Fruit fly (Drosophila melanogaster) whole organism, embryonic: Measurements from ENCODE around the gene SdhC.

Experiments used
- Asciz ChIP-seq: fragments of 200-800 bp; sonication (Bioruptor generic); optimal IDR thresholded peaks from 2 replicates; lab custom pipeline; 2017; ENCODE audit warnings: missing biosample characterization, mild to moderate bottlenecking, missing genetic modification characterization, missing genetic modification reagents
- Bdp1 ChIP-seq: fragments of 200-800 bp; sonication (Bioruptor generic); optimal IDR thresholded peaks from 3 replicates; lab custom pipeline; 2016; ENCODE audit warnings: missing biosample characterization, missing genetic modification characterization
- CG10209 ChIP-seq: fragments of 200-800 bp; sonication (Bioruptor generic); optimal IDR thresholded peaks from 3 replicates; lab custom pipeline; 2017; ENCODE audit warnings: missing biosample characterization, mild to moderate bottlenecking, missing genetic modification characterization, missing genetic modification reagents
- CG10654 ChIP-seq: fragments of 200-800 bp; sonication (Bioruptor generic); optimal IDR thresholded peaks from 2 replicates; lab custom pipeline; 2016; ENCODE audit warnings: missing biosample characterization, missing genetic modification characterization
- CG10979 ChIP-seq: fragments of 200-800 bp; sonication (Bioruptor generic); optimal IDR thresholded peaks from 2 replicates; lab custom pipeline; 2018; ENCODE audit warnings: missing biosample characterization, mild to moderate bottlenecking, missing genetic modification characterization, moderate library complexity
- CG11093 ChIP-seq: fragments of 200-800 bp; sonication (Bioruptor generic); IDR thresholded peaks from 3 replicates; pipeline ENCODE4 v1.3.6; 2022; ENCODE audit warnings: missing biosample characterization, missing genetic modification characterization
- CG12236 ChIP-seq: fragments of 200-800 bp; sonication (Bioruptor generic); optimal IDR thresholded peaks from 2 replicates; lab custom pipeline; 2016; ENCODE audit warnings: missing biosample characterization, missing genetic modification characterization
- CG12659 ChIP-seq: fragments of 200-800 bp; sonication (Bioruptor generic); optimal IDR thresholded peaks from 3 replicates; lab custom pipeline; 2017; ENCODE audit warnings: mild to moderate bottlenecking, missing biosample characterization, missing genetic modification reagents, missing genetic modification characterization
- CG13123 ChIP-seq: fragments of 200-800 bp; sonication (Bioruptor generic); optimal IDR thresholded peaks from 2 replicates; lab custom pipeline; 2016; ENCODE audit warnings: missing biosample characterization, missing genetic modification characterization
- CG14014 ChIP-seq: fragments of 200-800 bp; sonication (Bioruptor generic); IDR thresholded peaks from 2 replicates; pipeline ENCODE4 v1.3.6; 2022; ENCODE audit warnings: missing biosample characterization, missing genetic modification characterization
- CG14441 ChIP-seq: fragments of 200-800 bp; sonication (Bioruptor generic); IDR thresholded peaks from 2 replicates; pipeline ENCODE4 v1.3.6; 2022; ENCODE audit warnings: missing biosample characterization, missing genetic modification characterization
- CG1529 ChIP-seq: fragments of 200-800 bp; sonication (Bioruptor generic); optimal IDR thresholded peaks from 3 replicates; lab custom pipeline; 2018; ENCODE audit warnings: missing biosample characterization, missing genetic modification characterization
- CG1792 ChIP-seq: fragments of 200-800 bp; sonication (Bioruptor generic); optimal IDR thresholded peaks from 2 replicates; lab custom pipeline; 2016; ENCODE audit warnings: missing biosample characterization, missing genetic modification characterization
- CG18764 ChIP-seq: fragments of 200-800 bp; sonication (Bioruptor generic); optimal IDR thresholded peaks from 3 replicates; lab custom pipeline; 2016; ENCODE audit warnings: missing biosample characterization, missing genetic modification characterization
- CG2889 ChIP-seq: fragments of 200-800 bp; sonication (Bioruptor generic); IDR thresholded peaks from 3 replicates; pipeline ENCODE4 v1.3.6; 2022; ENCODE audit warnings: missing biosample characterization, missing genetic modification characterization
- CG34224 ChIP-seq: fragments of 200-800 bp; sonication (Bioruptor generic); IDR thresholded peaks from 3 replicates; pipeline ENCODE4 v1.3.6; 2022; ENCODE audit warnings: missing biosample characterization, missing genetic modification characterization; ENCODE audit not compliant: partially characterized antibody
- CG4820 ChIP-seq: fragments of 200-800 bp; sonication (Bioruptor generic); optimal IDR thresholded peaks from 3 replicates; lab custom pipeline; 2016; ENCODE audit warnings: missing biosample characterization, missing genetic modification characterization
- CG5180 ChIP-seq: fragments of 200-800 bp; sonication (Bioruptor generic); optimal IDR thresholded peaks from 3 replicates; lab custom pipeline; 2017; ENCODE audit warnings: missing biosample characterization, missing genetic modification characterization, mild to moderate bottlenecking, moderate library complexity, missing genetic modification reagents
- CG7839 ChIP-seq: fragments of 200-800 bp; sonication (Bioruptor generic); optimal IDR thresholded peaks from 3 replicates; lab custom pipeline; 2018; ENCODE audit warnings: missing biosample characterization, mild to moderate bottlenecking, missing genetic modification characterization, moderate library complexity
- CG8359 ChIP-seq: fragments of 200-800 bp; sonication (Bioruptor generic); optimal IDR thresholded peaks from 2 replicates; lab custom pipeline; 2017; ENCODE audit warnings: missing biosample characterization, mild to moderate bottlenecking, missing genetic modification characterization, borderline replicate concordance
- CG9609 ChIP-seq: fragments of 200-800 bp; sonication (Bioruptor generic); optimal IDR thresholded peaks from 3 replicates; lab custom pipeline; 2016; ENCODE audit warnings: missing biosample characterization, missing genetic modification characterization
- Doc3 ChIP-seq: fragments of 200-800 bp; sonication (Bioruptor generic); IDR thresholded peaks from 3 replicates; pipeline ENCODE4 v1.3.6; 2022; ENCODE audit warnings: missing biosample characterization, missing genetic modification characterization; ENCODE audit not compliant: partially characterized antibody
- Fer1 ChIP-seq: fragments of 200-800 bp; sonication (Bioruptor generic); optimal IDR thresholded peaks from 2 replicates; lab custom pipeline; 2017; ENCODE audit warnings: missing biosample characterization, mild to moderate bottlenecking, missing genetic modification characterization
- Gug ChIP-seq: fragments of 200-800 bp; sonication (Bioruptor generic); IDR thresholded peaks from 4 replicates; pipeline ENCODE4 v1.3.6; 2022; ENCODE audit warnings: missing biosample characterization, missing genetic modification characterization
- HLH4C ChIP-seq: fragments of 200-800 bp; sonication (Bioruptor generic); IDR thresholded peaks from 3 replicates; pipeline ENCODE4 v1.3.6; 2022; ENCODE audit warnings: missing biosample characterization, missing genetic modification characterization; ENCODE audit not compliant: partially characterized antibody
- MBD-R2 ChIP-seq: fragments of 200-800 bp; sonication (Bioruptor generic); IDR thresholded peaks from 2 replicates; pipeline ENCODE4 v1.3.6; 2022; ENCODE audit warnings: missing biosample characterization, missing genetic modification characterization
- Mad ChIP-seq: fragments of 200-800 bp; sonication (Bioruptor generic); optimal IDR thresholded peaks from 2 replicates; lab custom pipeline; 2016; ENCODE audit warnings: missing biosample characterization, missing genetic modification characterization
- Mes4 ChIP-seq: fragments of 200-800 bp; sonication (Bioruptor generic); optimal IDR thresholded peaks from 2 replicates; lab custom pipeline; 2016; ENCODE audit warnings: missing biosample characterization, missing genetic modification characterization
- Poxn ChIP-seq: fragments of 200-800 bp; sonication (Bioruptor generic); IDR thresholded peaks from 2 replicates; pipeline ENCODE4 v1.3.6; 2022; ENCODE audit warnings: missing biosample characterization, missing genetic modification characterization
- Ravus ChIP-seq: fragments of 200-800 bp; sonication (Bioruptor generic); IDR thresholded peaks from 2 replicates; pipeline ENCODE4 v1.3.6; 2022; ENCODE audit warnings: missing biosample characterization, missing genetic modification characterization
- btn ChIP-seq: fragments of 200-800 bp; sonication (Bioruptor generic); optimal IDR thresholded peaks from 2 replicates; lab custom pipeline; 2016; ENCODE audit warnings: missing biosample characterization, missing genetic modification characterization
- ci ChIP-seq: fragments of 200-800 bp; sonication (Bioruptor generic); IDR thresholded peaks from 3 replicates; pipeline ENCODE4 v1.3.6; 2022; ENCODE audit warnings: missing biosample characterization, missing genetic modification characterization
- croc ChIP-seq: fragments of 200-800 bp; sonication (Bioruptor generic); conservative IDR thresholded peaks from 3 replicates; pipeline ENCODE4 v1.3.6; 2022; ENCODE audit warnings: missing biosample characterization, missing genetic modification characterization
- da ChIP-seq: fragments of 200-800 bp; sonication (Bioruptor generic); optimal IDR thresholded peaks from 2 replicates; lab custom pipeline; 2016; ENCODE audit warnings: missing biosample characterization, missing genetic modification characterization
- esg ChIP-seq: fragments of 200-800 bp; sonication (Bioruptor generic); conservative IDR thresholded peaks from 2 replicates; pipeline ENCODE4 v1.3.6; 2022; ENCODE audit warnings: missing biosample characterization, missing genetic modification characterization
- eyg ChIP-seq: fragments of 200-800 bp; sonication (Bioruptor generic); optimal IDR thresholded peaks from 3 replicates; lab custom pipeline; 2016; ENCODE audit warnings: missing biosample characterization, missing genetic modification characterization
- grn ChIP-seq: fragments of 200-800 bp; sonication (Bioruptor generic); optimal IDR thresholded peaks from 3 replicates; lab custom pipeline; 2017; ENCODE audit warnings: missing biosample characterization, missing genetic modification characterization
- kni ChIP-seq: fragments of 200-800 bp; sonication (Bioruptor generic); optimal IDR thresholded peaks from 3 replicates; lab custom pipeline; 2017; ENCODE audit warnings: mild to moderate bottlenecking, missing biosample characterization, missing genetic modification reagents, missing genetic modification characterization
- lab ChIP-seq: fragments of 200-800 bp; sonication (Bioruptor generic); optimal IDR thresholded peaks from 3 replicates; lab custom pipeline; 2017; ENCODE audit warnings: missing biosample characterization, missing genetic modification characterization, mild to moderate bottlenecking, moderate library complexity, missing genetic modification reagents
- mirr ChIP-seq: fragments of 200-800 bp; sonication (Bioruptor generic); optimal IDR thresholded peaks from 3 replicates; lab custom pipeline; 2018; ENCODE audit warnings: missing biosample characterization, mild to moderate bottlenecking, missing genetic modification characterization
- mld ChIP-seq: fragments of 200-800 bp; sonication (Bioruptor generic); IDR thresholded peaks from 3 replicates; pipeline ENCODE4 v1.3.6; 2022; ENCODE audit warnings: missing biosample characterization, missing genetic modification characterization; ENCODE audit not compliant: partially characterized antibody
- odd ChIP-seq: fragments of 200-800 bp; sonication (Bioruptor generic); optimal IDR thresholded peaks from 2 replicates; lab custom pipeline; 2017; ENCODE audit warnings: missing biosample characterization, mild to moderate bottlenecking, missing genetic modification characterization
- org-1 ChIP-seq: fragments of 200-800 bp; sonication (Bioruptor generic); optimal IDR thresholded peaks from 2 replicates; lab custom pipeline; 2017; ENCODE audit warnings: missing biosample characterization, missing genetic modification characterization
- sens ChIP-seq: fragments of 200-800 bp; sonication (Bioruptor generic); peaks from one replicate; lab custom pipeline; 2016; ENCODE audit warnings: missing biosample characterization, missing genetic modification characterization
- sens-2 ChIP-seq: fragments of 200-800 bp; sonication (Bioruptor generic); IDR thresholded peaks from 2 replicates; pipeline ENCODE4 v1.3.6; 2022; ENCODE audit warnings: missing biosample characterization, missing genetic modification characterization
- shn ChIP-seq: fragments of 200-800 bp; sonication (Bioruptor generic); optimal IDR thresholded peaks from 3 replicates; lab custom pipeline; 2016; ENCODE audit warnings: missing biosample characterization, missing genetic modification characterization
- sob ChIP-seq: fragments of 200-800 bp; sonication (Bioruptor generic); IDR thresholded peaks from 2 replicates; pipeline ENCODE4 v1.3.6; 2022; ENCODE audit warnings: missing biosample characterization, missing genetic modification characterization
- tin ChIP-seq: fragments of 200-800 bp; sonication (Bioruptor generic); optimal IDR thresholded peaks from 3 replicates; lab custom pipeline; 2016; ENCODE audit warnings: missing biosample characterization, missing genetic modification characterization
- vvl ChIP-seq: fragments of 200-800 bp; sonication (Bioruptor generic); IDR thresholded peaks from 2 replicates; pipeline ENCODE4 v1.3.6; 2022; ENCODE audit warnings: missing biosample characterization, missing genetic modification characterization
- zen ChIP-seq: fragments of 200-800 bp; sonication (Bioruptor generic); optimal IDR thresholded peaks from 3 replicates; lab custom pipeline; 2018; ENCODE audit warnings: missing biosample characterization, mild to moderate bottlenecking, missing genetic modification characterization, moderate library complexity
- zen2 ChIP-seq: fragments of 200-800 bp; sonication (Bioruptor generic); IDR thresholded peaks from 3 replicates; pipeline ENCODE4 v1.3.6; 2022; ENCODE audit warnings: missing biosample characterization, missing genetic modification characterization; ENCODE audit not compliant: partially characterized antibody

Gene SdhC

dm6 chr3R:11243057-11243740 lies 33.5 kb upstream of the SdhC start (continued):
- TF ChIP-seq kni (GFP tag; lab: Kevin White, UChicago) (no peak), CG10209 (GFP tag; lab: Kevin White, UChicago) (no peak), CG1792 (GFP tag; lab: Kevin White, UChicago) (no peak), org-1 (GFP tag; lab: Kevin White, UChicago) (no peak), CG13123 (no peak), zen (peak; percentile 6), vvl (GFP tag; lab: Robert Waterston, UW) (no peak), Mad (GFP tag; lab: Kevin White, UChicago) (no peak), CG10979 (peak; percentile 49), odd (no peak), CG14014 (GFP tag; lab: Robert Waterston, UW) (no peak), CG11093 (no peak), HLH4C (no peak), Ravus (GFP tag; lab: Robert Waterston, UW) (no peak), da (GFP tag; lab: Kevin White, UChicago) (no peak), ci (GFP tag; lab: Robert Waterston, UW) (no peak), CG2889 (no peak), Doc3 (GFP tag; lab: Robert Waterston, UW) (0 out of 3 replicates have a peak, but pooled peaks have one; percentile 17), mirr (GFP tag; lab: Kevin White, UChicago) (peak; percentile 47), shn (no peak), Gug (GFP tag; lab: Robert Waterston, UW) (no peak), mld (GFP tag; lab: Robert Waterston, UW) (no peak), MBD-R2 (GFP tag; lab: Robert Waterston, UW) (no peak; the same call in 1 of the 2 replicates), CG34224 (GFP tag; lab: Robert Waterston, UW) (no peak), Bdp1 (GFP tag; lab: Kevin White, UChicago) (no peak), Asciz (no peak), croc (no peak), CG8359 (GFP tag; lab: Kevin White, UChicago) (no peak), Mes4 (GFP tag; lab: Kevin White, UChicago) (no peak), btn (GFP tag; lab: Kevin White, UChicago) (no peak), esg (GFP tag; lab: Robert Waterston, UW) (no peak), CG14441 (no peak), sob (GFP tag; lab: Robert Waterston, UW) (peak; percentile 55; the same call in 1 of the 2 replicates), Fer1 (GFP tag; lab: Kevin White, UChicago) (peak; percentile 77), CG4820 (GFP tag; lab: Kevin White, UChicago) (peak; percentile 20), CG9609 (no peak), Poxn (GFP tag; lab: Robert Waterston, UW) (no peak), zen2 (GFP tag; lab: Robert Waterston, UW) (no peak), CG7839 (peak; percentile 61), eyg (GFP tag; lab: Kevin White, UChicago) (no peak), CG12236 (GFP tag; lab: Kevin White, UChicago) (no peak), tin (GFP tag; lab: Kevin White, UChicago) (no peak), lab (GFP tag; lab: Kevin White, UChicago) (peak; percentile 77), CG12659 (GFP tag; lab: Kevin White, UChicago) (no peak), sens-2 (GFP tag; lab: Robert Waterston, UW) (no peak), grn (GFP tag; lab: Kevin White, UChicago) (peak; percentile 5), CG1529 (GFP tag; lab: Kevin White, UChicago) (no peak), CG5180 (peak; percentile 29), sens (peak; percentile 88), CG10654 (GFP tag; lab: Kevin White, UChicago) (no peak), CG18764 (GFP tag; lab: Kevin White, UChicago) (no peak)
